Worm (Caenorhabditis elegans): ENCODE data around the gene hlh-1.

- no peak for TF ChIP-seq aly-1 (tag; optimal IDR thresholded peaks at IDR 0.05)
- TF ChIP-seq hmg-4 (GFP tag; optimal IDR thresholded peaks at IDR 0.05): no peak
- no peak for TF ChIP-seq ets-7 (tag; optimal IDR thresholded peaks at IDR 0.05)
- TF ChIP-seq tra-4 (tag; optimal IDR thresholded peaks at IDR 0.05): no peak
- no peak for TF ChIP-seq ama-1 (optimal IDR thresholded peaks at IDR 0.05)
- no peak for TF ChIP-seq pes-1 (GFP tag; IDR thresholded peaks at IDR 0.05)
Measured at ce11 chrII:4468897-4469459, 49.4 kb upstream of the hlh-1 start.
